Fruit fly (Drosophila melanogaster): ENCODE measurements around the gene PpD3.

Gene PpD3

DNA sequence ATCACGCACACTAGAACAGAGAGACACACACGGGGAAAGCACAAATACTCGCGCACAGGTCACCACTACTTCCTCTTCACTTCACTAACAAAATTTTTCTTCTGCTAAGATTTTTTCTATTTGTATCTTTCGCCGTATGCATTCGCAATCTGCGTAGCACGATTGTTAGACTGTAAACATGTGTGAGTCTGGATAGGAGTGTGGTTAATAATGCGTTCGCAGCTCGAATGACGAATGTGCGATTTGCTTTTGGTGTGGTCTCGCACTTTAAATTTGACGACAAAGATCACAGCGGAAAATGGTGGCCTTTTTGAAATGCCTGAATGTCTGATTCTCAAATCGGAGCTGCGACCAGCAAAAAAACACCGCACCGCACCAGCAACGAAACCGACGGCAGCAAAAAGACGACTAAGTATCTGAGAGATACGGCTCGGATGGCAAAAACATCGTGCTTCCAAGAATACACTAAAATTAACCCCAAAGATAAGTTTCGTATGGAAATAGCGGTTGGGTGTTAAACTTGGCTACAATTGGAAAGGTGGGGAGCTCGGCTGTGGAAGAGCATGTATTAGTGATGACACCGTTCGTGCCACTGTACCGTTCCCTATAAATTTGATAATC is 42.6 kb upstream of the PpD3 start, which contains the start of gene Unc-115a (continued):
- peak; percentile 71 for TF ChIP-seq Dek (tag; optimal IDR thresholded peaks at IDR 0.05)
- peak; percentile 23 for TF ChIP-seq Blimp-1 (GFP tag; optimal IDR thresholded peaks at IDR 0.05)
- no peak for TF ChIP-seq CG18476 (GFP tag; optimal IDR thresholded peaks at IDR 0.05)
- TF ChIP-seq lov (optimal IDR thresholded peaks at IDR 0.05): no peak
- TF ChIP-seq lov (GFP tag; IDR thresholded peaks at IDR 0.05): no peak
- TF ChIP-seq Tbp (GFP tag; optimal IDR thresholded peaks at IDR 0.05): no peak
- no peak for TF ChIP-seq CG8281 (tag; optimal IDR thresholded peaks at IDR 0.05)
- TF ChIP-seq CG4328 (GFP tag; optimal IDR thresholded peaks at IDR 0.05): no peak
- no peak for TF ChIP-seq Ada2b (GFP tag; IDR thresholded peaks at IDR 0.05)
- no peak for TF ChIP-seq CG30431 (GFP tag; optimal IDR thresholded peaks at IDR 0.05)
- no peak for TF ChIP-seq CG3726 (GFP tag; IDR thresholded peaks at IDR 0.05)
- TF ChIP-seq hb (GFP tag; IDR thresholded peaks at IDR 0.05; ENCODE audit: partially characterized antibody): no peak
- TF ChIP-seq CG9876 (GFP tag; optimal IDR thresholded peaks at IDR 0.05): no peak
- TF ChIP-seq CG3065 (GFP tag; optimal IDR thresholded peaks at IDR 0.05): no peak
- TF ChIP-seq Deaf1 (tag; optimal IDR thresholded peaks at IDR 0.05): peak; percentile 96
- no peak for TF ChIP-seq gsb-n (tag; optimal IDR thresholded peaks at IDR 0.05)
- peak; percentile 61 for TF ChIP-seq Mes4 (GFP tag; optimal IDR thresholded peaks at IDR 0.05)
- no peak for TF ChIP-seq CG11723 (GFP tag; optimal IDR thresholded peaks at IDR 0.05)
- TF ChIP-seq CG10431 (GFP tag; optimal IDR thresholded peaks at IDR 0.05): peak; percentile 32
- TF ChIP-seq CG17328 (GFP tag; IDR thresholded peaks at IDR 0.05): no peak
- no peak for TF ChIP-seq sr (GFP tag; IDR thresholded peaks at IDR 0.05)
- TF ChIP-seq CoRest (tag; optimal IDR thresholded peaks at IDR 0.05): peak; percentile 27
- TF ChIP-seq Meics (GFP tag; optimal IDR thresholded peaks at IDR 0.05): peak; percentile 44
- TF ChIP-seq CG1024 (GFP tag; IDR thresholded peaks at IDR 0.05): no peak
- TF ChIP-seq sob (GFP tag; IDR thresholded peaks at IDR 0.05): no peak
- TF ChIP-seq ken (GFP tag; IDR thresholded peaks at IDR 0.05): no peak
- no peak for TF ChIP-seq corto (GFP tag; optimal IDR thresholded peaks at IDR 0.05)
- TF ChIP-seq fd64A (GFP tag; optimal IDR thresholded peaks at IDR 0.05): no peak
- peak; percentile 90 for TF ChIP-seq Ets65A (GFP tag)
- no peak for TF ChIP-seq CG2129 (GFP tag; IDR thresholded peaks at IDR 0.05; ENCODE audit: partially characterized antibody)
- TF ChIP-seq CG1832 (GFP tag; optimal IDR thresholded peaks at IDR 0.05): no peak
- TF ChIP-seq pnt (GFP tag; optimal IDR thresholded peaks at IDR 0.05): no peak
- TF ChIP-seq Bdp1 (GFP tag; optimal IDR thresholded peaks at IDR 0.05): peak; percentile 40
- no peak for TF ChIP-seq ro (GFP tag; IDR thresholded peaks at IDR 0.05)
- peak; percentile 41 for TF ChIP-seq sug (tag; optimal IDR thresholded peaks at IDR 0.05)
- TF ChIP-seq CG10147 (GFP tag; optimal IDR thresholded peaks at IDR 0.05): peak; percentile 60
- TF ChIP-seq danr (GFP tag; IDR thresholded peaks at IDR 0.05): no peak
- TF ChIP-seq bcd (GFP tag; optimal IDR thresholded peaks at IDR 0.05): peak; percentile 29
- peak; percentile 93 for TF ChIP-seq Med (GFP tag)
- TF ChIP-seq Oli (tag; optimal IDR thresholded peaks at IDR 0.05): no peak
- TF ChIP-seq CG6272 (GFP tag; IDR thresholded peaks at IDR 0.05): peak; percentile 30; the same call in 1 of the 2 replicates
- no peak for TF ChIP-seq Dip2 (GFP tag; IDR thresholded peaks at IDR 0.05)
- peak; percentile 5 for TF ChIP-seq CG1233 (GFP tag; optimal IDR thresholded peaks at IDR 0.05)
- no peak for TF ChIP-seq eve (GFP tag; optimal IDR thresholded peaks at IDR 0.05)
- TF ChIP-seq fd102C (GFP tag; optimal IDR thresholded peaks at IDR 0.05): peak; percentile 22
- no peak for TF ChIP-seq emc (GFP tag; optimal IDR thresholded peaks at IDR 0.05)
- peak; percentile 38 for TF ChIP-seq PHDP (tag; optimal IDR thresholded peaks at IDR 0.05)
- TF ChIP-seq CG12942 (GFP tag; optimal IDR thresholded peaks at IDR 0.05): no peak
- TF ChIP-seq CG33557 (GFP tag; optimal IDR thresholded peaks at IDR 0.05): peak; percentile 26
- peak in 1 of 2 experiments; percentile 42 for TF ChIP-seq crp (GFP tag; optimal IDR thresholded peaks at IDR 0.05)
- TF ChIP-seq Abd-B (GFP tag; optimal IDR thresholded peaks at IDR 0.05): no peak

All from whole organism, embryonic.